Fruit fly (Drosophila melanogaster): ENCODE data around the gene CG13984.

DNA sequence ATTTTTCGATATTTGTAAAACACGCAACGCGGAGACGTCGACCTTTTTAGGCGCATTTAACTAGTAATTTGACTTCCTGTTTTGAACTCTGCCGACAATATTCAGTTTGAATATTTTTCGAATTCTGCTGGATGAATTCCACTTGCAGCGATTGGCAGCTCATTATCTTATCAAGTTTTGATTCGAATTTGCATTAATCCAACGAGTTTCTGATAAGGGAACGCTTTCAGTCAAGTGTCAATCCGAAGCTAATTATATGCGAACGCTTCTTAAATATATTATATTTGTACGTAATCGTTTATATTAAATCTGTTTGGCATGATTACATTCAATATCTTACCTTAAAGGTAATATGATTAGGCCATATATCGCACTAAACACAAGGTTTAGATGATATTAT, 39.7 kb downstream of the CG13984 start, which contains the start of gene CG9497:
- TF ChIP-seq D1 (tag; optimal IDR thresholded peaks at IDR 0.05) (no peak), Pif1A (GFP tag; optimal IDR thresholded peaks at IDR 0.05) (no peak), CG34367 (tag; optimal IDR thresholded peaks at IDR 0.05) (no peak), CG8301 (tag; optimal IDR thresholded peaks at IDR 0.05) (no peak), Pif1B (GFP tag; optimal IDR thresholded peaks at IDR 0.05) (no peak), CG13204 (GFP tag; optimal IDR thresholded peaks at IDR 0.05) (no peak), CG15710 (tag; optimal IDR thresholded peaks at IDR 0.05) (no peak), CG4496 (GFP tag; IDR thresholded peaks at IDR 0.05) (no peak), EcR (GFP tag; optimal IDR thresholded peaks at IDR 0.05) (no peak), fd96Ca (GFP tag; IDR thresholded peaks at IDR 0.05) (no peak)
